Fruit fly (Drosophila melanogaster) whole organism, adult: ENCODE measurements around the gene jet.

Experiments
- Clk ChIP-seq: fragments of 200-800 bp; sonication (Bioruptor generic); optimal IDR thresholded peaks from 2 replicates; lab custom pipeline; 2017; ENCODE audit warnings: missing biosample characterization, missing genetic modification characterization
- cnc ChIP-seq, 2 experiments: fragments of >200 bp; optimal IDR thresholded peaks; 2 replicates each; lab custom pipeline; 2017

- TF ChIP-seq cnc (optimal IDR thresholded peaks at IDR 0.05; lab: Kevin White, UChicago) (no peak), Clk (no peak)
These were observed 46.8 kb upstream of the jet start for dm6 chr2L:4996283-4996922.
